Worm (Caenorhabditis elegans) whole organism, late embryonic: ENCODE measurements around the gene msp-53.
A peak's percentile ranks its signal among the peaks of the same experiment; 100 is the strongest.

ENCODE experiments used
- C08G9.2 ChIP-seq: sonication (generic microtip); optimal IDR thresholded peaks from 2 replicates; lab custom pipeline; 2016; ENCODE audit warnings: mild to moderate bottlenecking, missing genetic modification characterization, moderate library complexity, missing compliant biosample characterization
- F13H6.1 ChIP-seq: sonication (generic microtip); optimal IDR thresholded peaks from 2 replicates; lab custom pipeline; 2016; ENCODE audit warnings: missing genetic modification characterization, missing compliant biosample characterization
- K09A11.1 ChIP-seq: sonication (generic microtip); optimal IDR thresholded peaks from 2 replicates; lab custom pipeline; 2017; ENCODE audit warnings: antibody characterized with exemption, mild to moderate bottlenecking, missing genetic modification characterization, missing compliant biosample characterization; ENCODE audit not compliant: insufficient read depth
- Y22D7AL.16 ChIP-seq: sonication (generic microtip); optimal IDR thresholded peaks from 2 replicates; lab custom pipeline; 2016; ENCODE audit warnings: missing genetic modification characterization, missing compliant biosample characterization
- ama-1 ChIP-seq: fragments of 150-350 bp; optimal IDR thresholded peaks from 2 replicates; lab custom pipeline; 2014
- ceh-14 ChIP-seq: sonication (generic microtip); optimal IDR thresholded peaks from 2 replicates; lab custom pipeline; 2016; ENCODE audit warnings: missing genotype, missing genetic modification characterization, missing compliant biosample characterization
- ceh-2 ChIP-seq: sonication (generic microtip); optimal IDR thresholded peaks from 2 replicates; lab custom pipeline; 2016; ENCODE audit warnings: missing genotype, missing genetic modification characterization, missing compliant biosample characterization
- ceh-24 ChIP-seq: sonication (generic microtip); optimal IDR thresholded peaks from 2 replicates; lab custom pipeline; 2016; ENCODE audit warnings: mild to moderate bottlenecking, missing genetic modification characterization, missing compliant biosample characterization
- ceh-31 ChIP-seq: sonication (generic microtip); optimal IDR thresholded peaks from 2 replicates; lab custom pipeline; 2016; ENCODE audit warnings: missing genetic modification characterization, missing compliant biosample characterization
- dmd-4 ChIP-seq: sonication (generic microtip); optimal IDR thresholded peaks from 2 replicates; lab custom pipeline; 2016; ENCODE audit warnings: borderline replicate concordance, missing genetic modification characterization, missing compliant biosample characterization
- elt-4 ChIP-seq: sonication (generic microtip); optimal IDR thresholded peaks from 2 replicates; lab custom pipeline; 2016; ENCODE audit warnings: missing genetic modification characterization, missing compliant biosample characterization
- ets-4 ChIP-seq: sonication (generic microtip); optimal IDR thresholded peaks from 2 replicates; lab custom pipeline; 2016; ENCODE audit warnings: missing genetic modification characterization, missing compliant biosample characterization
- eyg-1 ChIP-seq: sonication (generic microtip); optimal IDR thresholded peaks from 2 replicates; lab custom pipeline; 2016; ENCODE audit warnings: missing genotype, missing genetic modification characterization, missing compliant biosample characterization
- fax-1 ChIP-seq: sonication (generic microtip); optimal IDR thresholded peaks from 2 replicates; lab custom pipeline; 2016; ENCODE audit warnings: missing genotype, missing genetic modification characterization, missing compliant biosample characterization
- hlh-13 ChIP-seq: fragments of 200-800 bp; sonication (Bioruptor generic); optimal IDR thresholded peaks from 2 replicates; lab custom pipeline; 2018; ENCODE audit warnings: mild to moderate bottlenecking, missing genetic modification characterization, missing compliant biosample characterization
- hlh-15 ChIP-seq: sonication (generic microtip); optimal IDR thresholded peaks from 2 replicates; lab custom pipeline; 2016; ENCODE audit warnings: missing genetic modification characterization, missing compliant biosample characterization
- hlh-8 ChIP-seq: sonication (generic microtip); optimal IDR thresholded peaks from 2 replicates; lab custom pipeline; 2016; ENCODE audit warnings: missing genotype, missing genetic modification characterization, missing compliant biosample characterization
- nfya-1 ChIP-seq: sonication (generic microtip); optimal IDR thresholded peaks from 2 replicates; lab custom pipeline; 2017; ENCODE audit warnings: missing genetic modification characterization, mild to moderate bottlenecking, missing compliant biosample characterization, antibody characterized with exemption, moderate library complexity
- nhr-11 ChIP-seq: fragments of 150-350 bp; optimal IDR thresholded peaks from 2 replicates; lab custom pipeline; 2014; ENCODE audit warnings: missing biosample characterization, missing genetic modification characterization
- nhr-232 ChIP-seq: sonication (generic microtip); optimal IDR thresholded peaks from 2 replicates; lab custom pipeline; 2016; ENCODE audit warnings: missing genetic modification characterization, missing compliant biosample characterization
- npax-4 ChIP-seq: sonication (generic microtip); optimal IDR thresholded peaks from 2 replicates; lab custom pipeline; 2016; ENCODE audit warnings: missing genetic modification characterization, missing compliant biosample characterization
- odd-2 ChIP-seq: sonication (generic microtip); optimal IDR thresholded peaks from 2 replicates; lab custom pipeline; 2017; ENCODE audit warnings: antibody characterized with exemption, mild to moderate bottlenecking, missing genetic modification characterization, missing compliant biosample characterization
- pax-1 ChIP-seq: fragments of 150-350 bp; optimal IDR thresholded peaks from 2 replicates; lab custom pipeline; 2014; ENCODE audit warnings: missing biosample characterization, missing genetic modification characterization
- pha-4 ChIP-seq: fragments of 150-350 bp; optimal IDR thresholded peaks from 2 replicates; lab custom pipeline; 2018; ENCODE audit warnings: missing biosample characterization, missing genetic modification reagents, missing genetic modification characterization
- pqm-1 ChIP-seq: sonication (generic microtip); optimal IDR thresholded peaks from 2 replicates; lab custom pipeline; 2016; ENCODE audit warnings: missing genetic modification characterization, missing compliant biosample characterization
- ref-2 ChIP-seq: sonication (generic microtip); optimal IDR thresholded peaks from 2 replicates; lab custom pipeline; 2016; ENCODE audit warnings: missing genetic modification characterization, missing compliant biosample characterization
- rnt-1 ChIP-seq: sonication (generic microtip); optimal IDR thresholded peaks from 2 replicates; lab custom pipeline; 2016; ENCODE audit warnings: missing genetic modification characterization, missing compliant biosample characterization
- sdc-2 ChIP-seq: sonication (generic microtip); optimal IDR thresholded peaks from 2 replicates; lab custom pipeline; 2016; ENCODE audit warnings: missing genotype, missing genetic modification characterization, missing compliant biosample characterization
- sox-4 ChIP-seq: sonication (generic microtip); optimal IDR thresholded peaks from 2 replicates; lab custom pipeline; 2017; ENCODE audit warnings: mild to moderate bottlenecking, missing genetic modification characterization, inconsistent platforms, missing compliant biosample characterization
- syd-9 ChIP-seq: sonication (generic microtip); optimal IDR thresholded peaks from 2 replicates; lab custom pipeline; 2016; ENCODE audit warnings: mild to moderate bottlenecking, missing genetic modification characterization, moderate library complexity, missing compliant biosample characterization
- tbx-2 ChIP-seq: sonication (generic microtip); optimal IDR thresholded peaks from 2 replicates; lab custom pipeline; 2016; ENCODE audit warnings: missing genetic modification characterization, missing compliant biosample characterization
- unc-42 ChIP-seq: sonication (generic microtip); optimal IDR thresholded peaks from 2 replicates; lab custom pipeline; 2016; ENCODE audit warnings: missing genotype, missing genetic modification characterization, missing compliant biosample characterization
- unc-55 ChIP-seq: sonication (generic microtip); optimal IDR thresholded peaks from 2 replicates; lab custom pipeline; 2017; ENCODE audit warnings: missing biosample characterization, missing genetic modification reagents, missing genetic modification characterization
- zip-5 ChIP-seq: sonication (generic microtip); optimal IDR thresholded peaks from 2 replicates; lab custom pipeline; 2016; ENCODE audit warnings: missing genetic modification characterization, missing compliant biosample characterization

The msp-53 gene

ce11 chrIV:5082900-5083530, 18.2 kb upstream of the msp-53 start, which contains the start of gene pygo-1:
TSS of gene pygo-1 (plus strand) at chrIV:5083303.
- TF ChIP-seq ceh-24 (tag; lab: Kevin White, UChicago) (no peak), tbx-2 (no peak), nhr-11 (tag; lab: Kevin White, UChicago) (no peak), rnt-1 (tag; lab: Kevin White, UChicago) (no peak), C08G9.2 (tag; lab: Kevin White, UChicago) (no peak), F13H6.1 (no peak), hlh-8 (no peak), ama-1 (lab: Kevin White, UChicago) (no peak), ref-2 (tag; lab: Kevin White, UChicago) (no peak), syd-9 (tag; lab: Kevin White, UChicago) (no peak), pqm-1 (tag; lab: Kevin White, UChicago) (no peak)
- TF ChIP-seq, all 69 proteins: peak for 0

- TF ChIP-seq pha-4 (tag; lab: Kevin White, UChicago) (no peak), tbx-2 (peak; percentile 13)
These were observed 16.3 kb upstream of the msp-53 start for ce11 chrIV:5081122-5081521.

- TF ChIP-seq dmd-4 (tag; lab: Kevin White, UChicago) = no peak
- no peak for TF ChIP-seq sdc-2 (tag; lab: Kevin White, UChicago)
- no peak for TF ChIP-seq C08G9.2 (tag; lab: Kevin White, UChicago)
- TF ChIP-seq ceh-14 (tag; lab: Kevin White, UChicago) = no peak
- TF ChIP-seq fax-1 = no peak
- peak; percentile 36 for TF ChIP-seq nfya-1 (tag; lab: Kevin White, UChicago)
- TF ChIP-seq hlh-13 (GFP tag; lab: Kevin White, UChicago) = no peak
- no peak for TF ChIP-seq nhr-232
- TF ChIP-seq unc-42 (tag; lab: Kevin White, UChicago) = peak; percentile 9
- no peak for TF ChIP-seq elt-4
- TF ChIP-seq eyg-1 (tag; lab: Kevin White, UChicago) = no peak
- TF ChIP-seq hlh-8 = peak; percentile 53
- TF ChIP-seq, all 69 proteins: peak for 3
These were observed 14.0 kb upstream of the msp-53 start for ce11 chrIV:5078846-5079245.

- TF ChIP-seq fax-1 = no peak
- TF ChIP-seq K09A11.1 (tag; lab: Kevin White, UChicago) = no peak
- no peak for TF ChIP-seq pha-4 (tag; lab: Kevin White, UChicago)
- TF ChIP-seq syd-9 (tag; lab: Kevin White, UChicago) = no peak
- TF ChIP-seq ref-2 (tag; lab: Kevin White, UChicago) = peak; percentile 61
- TF ChIP-seq ets-4 (tag; lab: Kevin White, UChicago) = no peak
- TF ChIP-seq ceh-14 (tag; lab: Kevin White, UChicago) = no peak
- TF ChIP-seq hlh-15 (tag; lab: Kevin White, UChicago) = no peak
- no peak for TF ChIP-seq ceh-2 (tag; lab: Kevin White, UChicago)
- TF ChIP-seq F13H6.1 = no peak
- TF ChIP-seq nfya-1 (tag; lab: Kevin White, UChicago) = peak; percentile 74
- TF ChIP-seq unc-55 (GFP tag; lab: Kevin White, UChicago) = peak; percentile 18
- TF ChIP-seq npax-4 (tag; lab: Kevin White, UChicago) = no peak
- TF ChIP-seq sox-4 = no peak
- TF ChIP-seq pax-1 (tag; lab: Kevin White, UChicago) = no peak
- TF ChIP-seq sdc-2 (tag; lab: Kevin White, UChicago) = no peak
- peak; percentile 16 for TF ChIP-seq Y22D7AL.16 (tag; lab: Kevin White, UChicago)
- TF ChIP-seq ama-1 (lab: Kevin White, UChicago) = no peak
- TF ChIP-seq odd-2 (tag; lab: Kevin White, UChicago) = no peak
- no peak for TF ChIP-seq pqm-1 (tag; lab: Kevin White, UChicago)
- peak; percentile 18 for TF ChIP-seq ceh-31 (tag; lab: Kevin White, UChicago)
- TF ChIP-seq dmd-4 (tag; lab: Kevin White, UChicago) = no peak
- TF ChIP-seq zip-5 (tag; lab: Kevin White, UChicago) = no peak
- peak; percentile 26 for TF ChIP-seq tbx-2
- TF ChIP-seq, all 69 proteins: peak for 6
These were observed 13.1 kb upstream of the msp-53 start for ce11 chrIV:5077918-5078317.
